Fruit fly (Drosophila melanogaster) whole organism, embryonic: Measurements from ENCODE around the gene Syp.

Experiments
- Ada2b ChIP-seq: fragments of 200-800 bp; sonication (Bioruptor generic); IDR thresholded peaks from 2 replicates; pipeline ENCODE4 v1.3.6; 2022; ENCODE audit warnings: missing biosample characterization, missing genetic modification characterization
- Antp ChIP-seq: fragments of 200-800 bp; sonication (Bioruptor generic); optimal IDR thresholded peaks from 3 replicates; lab custom pipeline; 2016; ENCODE audit warnings: missing biosample characterization, missing genetic modification characterization
- CG10267 ChIP-seq: fragments of 200-800 bp; sonication (Bioruptor generic); optimal IDR thresholded peaks from 2 replicates; lab custom pipeline; 2018; ENCODE audit warnings: missing biosample characterization, mild to moderate bottlenecking, missing genetic modification characterization, moderate library complexity
- CG12219 ChIP-seq: fragments of 200-800 bp; sonication (Bioruptor generic); optimal IDR thresholded peaks from 3 replicates; lab custom pipeline; 2018; ENCODE audit warnings: missing biosample characterization, mild to moderate bottlenecking, missing genetic modification characterization
- CG15479 ChIP-seq: fragments of 200-800 bp; sonication (Bioruptor generic); optimal IDR thresholded peaks from 3 replicates; lab custom pipeline; 2019; ENCODE audit warnings: missing biosample characterization, mild to moderate bottlenecking, missing genetic modification characterization, moderate library complexity
- CG16813 ChIP-seq: fragments of 200-800 bp; sonication (Bioruptor generic); IDR thresholded peaks from 3 replicates; pipeline ENCODE4 v1.3.6; 2022; ENCODE audit warnings: missing biosample characterization, missing genetic modification characterization; ENCODE audit not compliant: partially characterized antibody
- CG16815 ChIP-seq: fragments of 200-800 bp; sonication (Bioruptor generic); optimal IDR thresholded peaks from 3 replicates; lab custom pipeline; 2017; ENCODE audit warnings: missing biosample characterization, mild to moderate bottlenecking, missing genetic modification characterization
- CG1792 ChIP-seq: fragments of 200-800 bp; sonication (Bioruptor generic); optimal IDR thresholded peaks from 2 replicates; lab custom pipeline; 2016; ENCODE audit warnings: missing biosample characterization, missing genetic modification characterization
- CG18011 ChIP-seq: fragments of 200-800 bp; sonication (Bioruptor generic); optimal IDR thresholded peaks from 2 replicates; lab custom pipeline; 2017; ENCODE audit warnings: missing biosample characterization, missing genetic modification characterization, mild to moderate bottlenecking, moderate library complexity, missing genotype
- CG18262 ChIP-seq: fragments of 200-800 bp; optimal IDR thresholded peaks from 3 replicates; lab custom pipeline; 2019; ENCODE audit warnings: missing biosample characterization, mild to moderate bottlenecking, missing genetic modification characterization, moderate library complexity
- CG2129 ChIP-seq: fragments of 200-800 bp; sonication (Bioruptor generic); IDR thresholded peaks from 2 replicates; pipeline ENCODE4 v1.3.6; 2022; ENCODE audit warnings: missing biosample characterization, missing genetic modification characterization; ENCODE audit not compliant: partially characterized antibody
- CG31365 ChIP-seq: fragments of 200-800 bp; sonication (Bioruptor generic); optimal IDR thresholded peaks from 2 replicates; lab custom pipeline; 2018; ENCODE audit warnings: missing biosample characterization, mild to moderate bottlenecking, missing genetic modification characterization
- CG3281 ChIP-seq: fragments of 200-800 bp; sonication (Bioruptor generic); optimal IDR thresholded peaks from 3 replicates; lab custom pipeline; 2017; ENCODE audit warnings: missing biosample characterization, mild to moderate bottlenecking, missing genetic modification characterization
- CG34376 ChIP-seq: fragments of 200-800 bp; sonication (Bioruptor generic); optimal IDR thresholded peaks from 2 replicates; lab custom pipeline; 2018; ENCODE audit warnings: missing biosample characterization, mild to moderate bottlenecking, missing genetic modification characterization
- CG4404 ChIP-seq: fragments of 200-800 bp; sonication (Bioruptor generic); IDR thresholded peaks from 2 replicates; pipeline ENCODE4 v1.3.6; 2022; ENCODE audit warnings: missing biosample characterization, missing genetic modification characterization
- CG4617 ChIP-seq: fragments of 200-800 bp; sonication (Bioruptor generic); optimal IDR thresholded peaks from 3 replicates; lab custom pipeline; 2016; ENCODE audit warnings: missing biosample characterization, missing genetic modification characterization, borderline replicate concordance
- CG5953 ChIP-seq: fragments of 200-800 bp; sonication (Bioruptor generic); IDR thresholded peaks from 2 replicates; pipeline ENCODE4 v1.3.6; 2022; ENCODE audit warnings: missing biosample characterization, missing genetic modification characterization
- CG6683 ChIP-seq: fragments of 200-800 bp; sonication (Bioruptor generic); optimal IDR thresholded peaks from 2 replicates; lab custom pipeline; 2017; ENCODE audit warnings: missing biosample characterization, mild to moderate bottlenecking, missing genetic modification characterization, missing genetic modification reagents
- CG7357 ChIP-seq: fragments of 200-800 bp; sonication (Bioruptor generic); IDR thresholded peaks from 3 replicates; pipeline ENCODE4 v1.3.6; 2022; ENCODE audit warnings: missing biosample characterization, missing genetic modification characterization
- CG7745 ChIP-seq: fragments of 200-800 bp; sonication (Bioruptor generic); optimal IDR thresholded peaks from 2 replicates; lab custom pipeline; 2018; ENCODE audit warnings: missing biosample characterization, mild to moderate bottlenecking, missing genetic modification characterization, moderate library complexity
- CG9876 ChIP-seq: fragments of 200-800 bp; sonication (Bioruptor generic); optimal IDR thresholded peaks from 2 replicates; lab custom pipeline; 2016; ENCODE audit warnings: missing biosample characterization, missing genetic modification characterization
- D19A ChIP-seq: fragments of 200-800 bp; optimal IDR thresholded peaks from 3 replicates; lab custom pipeline; 2019; ENCODE audit warnings: missing biosample characterization, mild to moderate bottlenecking, missing genetic modification characterization, moderate library complexity
- Dbx ChIP-seq: fragments of 200-800 bp; sonication (Bioruptor generic); IDR thresholded peaks from 3 replicates; pipeline ENCODE4 v1.3.6; 2022; ENCODE audit warnings: missing biosample characterization, missing genetic modification characterization
- E2f1 ChIP-seq: fragments of 200-800 bp; sonication (Bioruptor generic); IDR thresholded peaks from 2 replicates; pipeline ENCODE4 v1.3.6; 2022; ENCODE audit warnings: missing biosample characterization, missing genetic modification characterization
- Gug ChIP-seq: fragments of 200-800 bp; sonication (Bioruptor generic); IDR thresholded peaks from 4 replicates; pipeline ENCODE4 v1.3.6; 2022; ENCODE audit warnings: missing biosample characterization, missing genetic modification characterization
- HLHmδ ChIP-seq: fragments of 200-800 bp; sonication (Bioruptor generic); optimal IDR thresholded peaks from 2 replicates; lab custom pipeline; 2018; ENCODE audit warnings: missing biosample characterization, mild to moderate bottlenecking, missing genetic modification characterization, moderate library complexity
- Lpt ChIP-seq: fragments of >200 bp; optimal IDR thresholded peaks from 2 replicates; lab custom pipeline; 2018; ENCODE audit warnings: missing biosample characterization, missing genetic modification characterization
- Max ChIP-seq: fragments of 200-800 bp; sonication (Bioruptor generic); optimal IDR thresholded peaks from 2 replicates; lab custom pipeline; 2016; ENCODE audit warnings: missing biosample characterization, mild to moderate bottlenecking, missing genetic modification characterization
- Mrtf ChIP-seq: fragments of 200-800 bp; sonication (Bioruptor generic); IDR thresholded peaks from 3 replicates; pipeline ENCODE4 v1.3.6; 2022; ENCODE audit warnings: missing biosample characterization, missing genetic modification characterization
- Myb ChIP-seq: fragments of 200-800 bp; sonication (Bioruptor generic); optimal IDR thresholded peaks from 2 replicates; lab custom pipeline; 2016; ENCODE audit warnings: missing biosample characterization, missing genetic modification characterization
- Opbp ChIP-seq: fragments of 200-800 bp; sonication (Bioruptor generic); IDR thresholded peaks from 3 replicates; pipeline ENCODE4 v1.3.6; 2022; ENCODE audit warnings: missing biosample characterization, missing genetic modification characterization; ENCODE audit not compliant: partially characterized antibody
- Rfx ChIP-seq: fragments of 200-800 bp; sonication (Bioruptor generic); IDR thresholded peaks from 2 replicates; pipeline ENCODE4 v1.3.6; 2022; ENCODE audit warnings: missing biosample characterization, missing genetic modification characterization
- Scr ChIP-seq: fragments of 200-800 bp; sonication (Bioruptor generic); IDR thresholded peaks from 2 replicates; pipeline ENCODE4 v1.3.6; 2022; ENCODE audit warnings: missing biosample characterization, missing genetic modification characterization; ENCODE audit not compliant: partially characterized antibody
- Ssrp ChIP-seq: fragments of 200-800 bp; sonication (Bioruptor generic); optimal IDR thresholded peaks from 2 replicates; lab custom pipeline; 2018; ENCODE audit warnings: missing biosample characterization, mild to moderate bottlenecking, missing genetic modification characterization, moderate library complexity
- Xbp1 ChIP-seq: fragments of 200-800 bp; sonication (Bioruptor generic); optimal IDR thresholded peaks from 3 replicates; lab custom pipeline; 2016; ENCODE audit warnings: missing biosample characterization, mild to moderate bottlenecking, missing genetic modification characterization
- ase ChIP-seq: fragments of 200-800 bp; sonication (Bioruptor generic); IDR thresholded peaks from 3 replicates; pipeline ENCODE4 v1.3.6; 2022; ENCODE audit warnings: missing biosample characterization, missing genetic modification characterization
- bcd ChIP-seq: fragments of 200-800 bp; sonication (Bioruptor generic); optimal IDR thresholded peaks from 2 replicates; lab custom pipeline; 2017; ENCODE audit warnings: missing biosample characterization, mild to moderate bottlenecking, missing genetic modification characterization
- br ChIP-seq: fragments of >200 bp; optimal IDR thresholded peaks from 2 replicates; lab custom pipeline; 2017
- hkb ChIP-seq, 2 experiments: fragments of 200-800 bp in 1 of 2; fragments of >200 bp in 1 of 2; sonication (Bioruptor generic) in 1 of 2; IDR thresholded peaks in 1 of 2; optimal IDR thresholded peaks in 1 of 2; 2 replicates each; pipeline versions ENCODE4 v1.3.6 to Lab custom; 2017 to 2022; ENCODE audit warnings: missing biosample characterization in 1 of 2, missing genetic modification characterization in 1 of 2
- jumu ChIP-seq: fragments of 200-800 bp; sonication (Bioruptor generic); optimal IDR thresholded peaks from 3 replicates; lab custom pipeline; 2016; ENCODE audit warnings: missing biosample characterization, missing genetic modification characterization
- lilli ChIP-seq: fragments of 200-800 bp; sonication (Bioruptor generic); optimal IDR thresholded peaks from 3 replicates; lab custom pipeline; 2016; ENCODE audit warnings: missing biosample characterization, missing genetic modification characterization
- luna ChIP-seq: fragments of 200-800 bp; sonication (Bioruptor generic); optimal IDR thresholded peaks from 2 replicates; lab custom pipeline; 2016; ENCODE audit warnings: missing biosample characterization, missing genetic modification characterization
- nmo ChIP-seq: fragments of 200-800 bp; sonication (Bioruptor generic); optimal IDR thresholded peaks from 2 replicates; lab custom pipeline; 2018; ENCODE audit warnings: missing biosample characterization, mild to moderate bottlenecking, missing genetic modification characterization, moderate library complexity
- peb ChIP-seq: fragments of 200-800 bp; sonication (Bioruptor generic); IDR thresholded peaks from 2 replicates; pipeline ENCODE4 v1.3.6; 2022; ENCODE audit warnings: missing biosample characterization, missing genetic modification characterization
- sc ChIP-seq, 3 experiments: fragments of >200 bp in 2 of 3; fragments of 200-800 bp in 1 of 3; sonication (Bioruptor generic) in 1 of 3; optimal IDR thresholded peaks; 2 replicates in 2 of 3; 3 replicates in 1 of 3; lab custom pipeline; 2017; ENCODE audit warnings: mild to moderate bottlenecking in 1 of 3, missing biosample characterization in 1 of 3, missing genetic modification characterization in 1 of 3, missing genetic modification reagents in 1 of 3
- seq ChIP-seq: fragments of 200-800 bp; sonication (Bioruptor generic); IDR thresholded peaks from 2 replicates; pipeline ENCODE4 v1.3.6; 2022; ENCODE audit warnings: missing biosample characterization, missing genetic modification characterization
- tgo ChIP-seq: fragments of 200-800 bp; sonication (Bioruptor generic); IDR thresholded peaks from 3 replicates; pipeline ENCODE4 v1.3.6; 2022; ENCODE audit warnings: missing biosample characterization, missing genetic modification characterization
- ttk ChIP-seq: fragments of 200-800 bp; sonication (Bioruptor generic); IDR thresholded peaks from 2 replicates; pipeline ENCODE4 v2.1.2; 2022; ENCODE audit warnings: missing biosample characterization, missing genetic modification characterization
- wdn ChIP-seq: fragments of 200-800 bp; sonication (Bioruptor generic); IDR thresholded peaks from 2 replicates; pipeline ENCODE4 v1.3.6; 2022; ENCODE audit warnings: missing biosample characterization, missing genetic modification characterization
- wor ChIP-seq: fragments of 200-800 bp; sonication (Bioruptor generic); IDR thresholded peaks from 2 replicates; pipeline ENCODE4 v1.3.6; 2022; ENCODE audit warnings: missing biosample characterization, missing genetic modification characterization
- zen ChIP-seq: fragments of 200-800 bp; sonication (Bioruptor generic); optimal IDR thresholded peaks from 3 replicates; lab custom pipeline; 2018; ENCODE audit warnings: missing biosample characterization, mild to moderate bottlenecking, missing genetic modification characterization, moderate library complexity

Syp gene

DNA sequence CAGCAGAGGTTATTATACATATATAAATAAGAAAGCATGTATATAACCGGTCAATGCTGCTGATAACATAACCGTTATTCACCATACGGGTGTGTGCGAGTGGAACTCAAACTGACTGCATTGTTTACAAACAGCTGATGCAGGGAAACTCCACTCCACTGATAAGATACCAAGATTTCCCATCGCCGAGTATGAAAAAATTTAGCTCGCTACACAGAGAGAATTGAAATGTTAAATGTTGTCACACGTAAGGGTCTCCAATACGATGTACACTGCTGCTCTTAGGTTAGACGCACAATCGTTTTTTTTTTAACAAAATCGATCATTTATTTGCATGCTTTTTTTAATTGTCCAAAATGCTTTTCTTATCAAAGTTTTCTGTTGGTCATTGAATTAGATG lies 77.1 kb downstream of the Syp start (continued):
- TF ChIP-seq Opbp (GFP tag; lab: Robert Waterston, UW) (no peak), CG4617 (no peak), CG31365 (no peak), Dbx (GFP tag; lab: Robert Waterston, UW) (no peak), Max (no peak), CG6683 (GFP tag; lab: Kevin White, UChicago) (no peak), wor (GFP tag; lab: Robert Waterston, UW) (no peak), lilli (GFP tag; lab: Kevin White, UChicago) (no peak), CG18011 (GFP tag; lab: Kevin White, UChicago) (no peak), Mrtf (GFP tag; lab: Robert Waterston, UW) (no peak), CG1792 (GFP tag; lab: Kevin White, UChicago) (no peak), jumu (GFP tag; lab: Kevin White, UChicago) (no peak), ttk (GFP tag; lab: Robert Waterston, UW) (no peak), CG3281 (GFP tag; lab: Kevin White, UChicago) (no peak), seq (GFP tag; lab: Robert Waterston, UW) (no peak), peb (GFP tag; lab: Robert Waterston, UW) (no peak), bcd (no peak), CG34376 (GFP tag; lab: Kevin White, UChicago) (no peak), tgo (no peak), CG4404 (GFP tag; lab: Robert Waterston, UW) (no peak), CG12219 (GFP tag; lab: Kevin White, UChicago) (no peak), wdn (no peak), CG15479 (GFP tag; lab: Kevin White, UChicago) (no peak), Myb (peak; percentile 2), Scr (no peak), Gug (GFP tag; lab: Robert Waterston, UW) (no peak), D19A (no peak), CG16813 (GFP tag; lab: Robert Waterston, UW) (no peak), CG10267 (tag; lab: Kevin White, UChicago) (no peak), CG5953 (GFP tag; lab: Robert Waterston, UW) (no peak), sc (optimal IDR thresholded peaks at IDR 0.05; lab: Kevin White, UChicago) (no peak), sc (GFP tag; optimal IDR thresholded peaks at IDR 0.05; lab: Kevin White, UChicago) (no peak), Lpt (no peak), CG7745 (tag; lab: Kevin White, UChicago) (no peak), CG7357 (no peak), HLHmδ (no peak), Rfx (GFP tag; lab: Robert Waterston, UW) (no peak; the same call in 1 of the 2 replicates), zen (no peak), CG9876 (GFP tag; lab: Kevin White, UChicago) (no peak), nmo (peak; percentile 22), CG18262 (tag; lab: Kevin White, UChicago) (peak; percentile 8), hkb (optimal IDR thresholded peaks at IDR 0.05; lab: Kevin White, UChicago) (no peak), hkb (GFP tag; IDR thresholded peaks at IDR 0.05; lab: Robert Waterston, UW) (no peak), Ssrp (no peak), Antp (no peak), E2f1 (GFP tag; lab: Robert Waterston, UW) (no peak), luna (GFP tag; lab: Kevin White, UChicago) (no peak), br (lab: Kevin White, UChicago) (no peak), Xbp1 (GFP tag; lab: Kevin White, UChicago) (peak; percentile 54), CG2129 (no peak), Ada2b (GFP tag; lab: Robert Waterston, UW) (0 out of 2 replicates have a peak, but pooled peaks have one; percentile 12), CG16815 (GFP tag; lab: Kevin White, UChicago) (no peak), ase (GFP tag; lab: Robert Waterston, UW) (no peak)
